Fruit fly (Drosophila melanogaster) whole organism, prepupa: Measurements from ENCODE around the gene CCKLR-17D1.

Source experiments
- Blimp-1 ChIP-seq: fragments of 200-800 bp; sonication (Bioruptor generic); optimal IDR thresholded peaks from 3 replicates; lab custom pipeline; 2017; ENCODE audit warnings: missing biosample characterization, missing genetic modification characterization, mild to moderate bottlenecking, moderate library complexity, missing genetic modification reagents
- CG10631 ChIP-seq: fragments of 200-800 bp; sonication (Bioruptor generic); optimal IDR thresholded peaks from 2 replicates; lab custom pipeline; 2016; ENCODE audit warnings: missing biosample characterization, missing genetic modification characterization
- CG10669 ChIP-seq: fragments of 200-800 bp; sonication (Bioruptor generic); optimal IDR thresholded peaks from 3 replicates; lab custom pipeline; 2018; ENCODE audit warnings: missing biosample characterization, mild to moderate bottlenecking, missing genetic modification characterization, moderate library complexity
- CG11294 ChIP-seq: fragments of 200-800 bp; sonication (Bioruptor generic); IDR thresholded peaks from 2 replicates; pipeline ENCODE4 v1.3.6; 2022; ENCODE audit warnings: missing biosample characterization, missing genetic modification characterization
- CG11762 ChIP-seq: fragments of 200-800 bp; sonication (Bioruptor generic); optimal IDR thresholded peaks from 3 replicates; lab custom pipeline; 2016; ENCODE audit warnings: missing biosample characterization, missing genetic modification characterization; ENCODE audit not compliant: insufficient read depth
- CG11902 ChIP-seq: fragments of 200-800 bp; sonication (Bioruptor generic); optimal IDR thresholded peaks from 3 replicates; lab custom pipeline; 2016; ENCODE audit warnings: missing biosample characterization, missing genetic modification characterization
- CG15336 ChIP-seq: fragments of 200-800 bp; sonication (Bioruptor generic); IDR thresholded peaks from 2 replicates; pipeline ENCODE4 v1.3.6; 2022; ENCODE audit warnings: missing biosample characterization, missing genetic modification characterization
- CG1621 ChIP-seq: fragments of 200-800 bp; sonication (Bioruptor generic); optimal IDR thresholded peaks from 3 replicates; lab custom pipeline; 2018; ENCODE audit warnings: missing biosample characterization, mild to moderate bottlenecking, missing genetic modification characterization
- CG16779 ChIP-seq: fragments of 200-800 bp; sonication (Bioruptor generic); optimal IDR thresholded peaks from 3 replicates; lab custom pipeline; 2017; ENCODE audit warnings: missing biosample characterization, mild to moderate bottlenecking, missing genetic modification characterization
- CG3032 ChIP-seq: fragments of 200-800 bp; optimal IDR thresholded peaks from 2 replicates; lab custom pipeline; 2019; ENCODE audit warnings: missing biosample characterization, mild to moderate bottlenecking, missing genetic modification characterization, moderate library complexity
- CG31627 ChIP-seq: fragments of 200-800 bp; sonication (Bioruptor generic); optimal IDR thresholded peaks from 3 replicates; lab custom pipeline; 2016; ENCODE audit warnings: missing biosample characterization, missing genetic modification characterization
- CG32006 ChIP-seq: fragments of 200-800 bp; sonication (Bioruptor generic); optimal IDR thresholded peaks from 3 replicates; lab custom pipeline; 2017; ENCODE audit warnings: missing biosample characterization, mild to moderate bottlenecking, missing genetic modification characterization
- CG3919 ChIP-seq: fragments of 200-800 bp; sonication (Bioruptor generic); optimal IDR thresholded peaks from 3 replicates; lab custom pipeline; 2016; ENCODE audit warnings: missing biosample characterization, missing genetic modification characterization
- CG6163 ChIP-seq: fragments of 200-800 bp; sonication (Bioruptor generic); IDR thresholded peaks from 3 replicates; pipeline ENCODE4 v1.3.6; 2022; ENCODE audit warnings: missing biosample characterization, missing genetic modification characterization
- CG6792 ChIP-seq: fragments of 200-800 bp; sonication (Bioruptor generic); optimal IDR thresholded peaks from 3 replicates; lab custom pipeline; 2016; ENCODE audit warnings: missing biosample characterization, missing genetic modification characterization
- CG6854 ChIP-seq: fragments of 200-800 bp; sonication (Bioruptor generic); optimal IDR thresholded peaks from 2 replicates; lab custom pipeline; 2017; ENCODE audit warnings: missing biosample characterization, mild to moderate bottlenecking, missing genetic modification characterization
- CG8119 ChIP-seq: fragments of 200-800 bp; sonication (Bioruptor generic); IDR thresholded peaks from 3 replicates; pipeline ENCODE4 v1.3.6; 2022; ENCODE audit warnings: missing biosample characterization, missing genetic modification characterization
- CG8319 ChIP-seq: fragments of 200-800 bp; sonication (Bioruptor generic); optimal IDR thresholded peaks from 3 replicates; lab custom pipeline; 2016; ENCODE audit warnings: missing biosample characterization, missing genetic modification characterization
- CG8632 ChIP-seq: fragments of 200-800 bp; sonication (Bioruptor generic); optimal IDR thresholded peaks from 3 replicates; lab custom pipeline; 2016; ENCODE audit warnings: missing biosample characterization, missing genetic modification characterization
- CG9139 ChIP-seq: fragments of 200-800 bp; sonication (Bioruptor generic); optimal IDR thresholded peaks from 3 replicates; lab custom pipeline; 2017; ENCODE audit warnings: missing biosample characterization, mild to moderate bottlenecking, missing genetic modification characterization
- Eip75B ChIP-seq: fragments of 200-800 bp; sonication (Bioruptor generic); optimal IDR thresholded peaks from 3 replicates; lab custom pipeline; 2016; ENCODE audit warnings: missing biosample characterization, missing genetic modification characterization
- Eip78C ChIP-seq: fragments of 200-800 bp; sonication (Bioruptor generic); peaks from one replicate; lab custom pipeline; 2016; ENCODE audit warnings: missing biosample characterization, missing genetic modification characterization
- Ets96B ChIP-seq: fragments of 200-800 bp; optimal IDR thresholded peaks from 2 replicates; lab custom pipeline; 2019; ENCODE audit warnings: missing biosample characterization, mild to moderate bottlenecking, missing genetic modification characterization, moderate library complexity
- Hr38 ChIP-seq: sonication (Bioruptor generic); optimal IDR thresholded peaks from 2 replicates; lab custom pipeline; 2016; ENCODE audit warnings: missing biosample characterization, missing genetic modification characterization
- Hr39 ChIP-seq: fragments of 200-800 bp; sonication (Bioruptor generic); optimal IDR thresholded peaks from 2 replicates; lab custom pipeline; 2016; ENCODE audit warnings: missing biosample characterization, missing genetic modification characterization
- Met ChIP-seq: fragments of 200-800 bp; sonication (Bioruptor generic); optimal IDR thresholded peaks from 3 replicates; lab custom pipeline; 2016; ENCODE audit warnings: missing biosample characterization, missing genetic modification characterization
- Smox ChIP-seq: fragments of 200-800 bp; sonication (Bioruptor generic); optimal IDR thresholded peaks from 3 replicates; lab custom pipeline; 2016; ENCODE audit warnings: missing biosample characterization, missing genetic modification characterization
- Sox102F ChIP-seq: fragments of 200-800 bp; sonication (Bioruptor generic); optimal IDR thresholded peaks from 2 replicates; lab custom pipeline; 2016; ENCODE audit warnings: missing biosample characterization, mild to moderate bottlenecking, missing genetic modification characterization
- Sox14 ChIP-seq: fragments of 200-800 bp; sonication (Bioruptor generic); optimal IDR thresholded peaks from 3 replicates; lab custom pipeline; 2016; ENCODE audit warnings: missing biosample characterization, missing genetic modification characterization
- Sox15 ChIP-seq: fragments of 200-800 bp; sonication (Bioruptor generic); optimal IDR thresholded peaks from 3 replicates; lab custom pipeline; 2016; ENCODE audit warnings: missing biosample characterization, missing genetic modification characterization
- cyc ChIP-seq: fragments of 200-800 bp; sonication (Bioruptor generic); optimal IDR thresholded peaks from 3 replicates; lab custom pipeline; 2016; ENCODE audit warnings: missing biosample characterization, missing genetic modification characterization
- dac ChIP-seq: fragments of 200-800 bp; sonication (Bioruptor generic); optimal IDR thresholded peaks from 2 replicates; lab custom pipeline; 2017; ENCODE audit warnings: missing biosample characterization, mild to moderate bottlenecking, missing genetic modification characterization
- dsx ChIP-seq: fragments of 200-800 bp; optimal IDR thresholded peaks from 3 replicates; lab custom pipeline; 2019; ENCODE audit warnings: missing biosample characterization, mild to moderate bottlenecking, missing genetic modification characterization, moderate library complexity; ENCODE audit not compliant: poor library complexity, severe bottlenecking
- esn ChIP-seq: fragments of 200-800 bp; sonication (Bioruptor generic); optimal IDR thresholded peaks from 2 replicates; lab custom pipeline; 2016; ENCODE audit warnings: missing biosample characterization, mild to moderate bottlenecking, missing genetic modification characterization, moderate library complexity
- fd59A ChIP-seq: fragments of 200-800 bp; sonication (Bioruptor generic); optimal IDR thresholded peaks from 2 replicates; lab custom pipeline; 2017; ENCODE audit warnings: missing biosample characterization, mild to moderate bottlenecking, missing genetic modification characterization, missing genetic modification reagents
- fd85E ChIP-seq: fragments of 200-800 bp; sonication (Bioruptor generic); optimal IDR thresholded peaks from 3 replicates; lab custom pipeline; 2016; ENCODE audit warnings: missing biosample characterization, missing genetic modification characterization
- net ChIP-seq: fragments of 200-800 bp; sonication (Bioruptor generic); optimal IDR thresholded peaks from 3 replicates; lab custom pipeline; 2016; ENCODE audit warnings: missing biosample characterization, missing genetic modification characterization
- pdm3 ChIP-seq: fragments of 200-800 bp; sonication (Bioruptor generic); optimal IDR thresholded peaks from 3 replicates; lab custom pipeline; 2016; ENCODE audit warnings: missing biosample characterization, missing genetic modification characterization
- spab ChIP-seq: fragments of 200-800 bp; sonication (Bioruptor generic); optimal IDR thresholded peaks from 2 replicates; lab custom pipeline; 2017; ENCODE audit warnings: missing biosample characterization, mild to moderate bottlenecking, missing genetic modification characterization, missing genetic modification reagents
- ss ChIP-seq, 2 experiments: fragments of 200-800 bp; sonication (Bioruptor generic); optimal IDR thresholded peaks; 2 replicates in 1 of 2; 3 replicates in 1 of 2; lab custom pipeline; 2017 to 2018; ENCODE audit warnings: mild to moderate bottlenecking in 2 of 2, missing biosample characterization in 2 of 2, missing genetic modification characterization in 2 of 2, moderate library complexity in 1 of 2
- svp ChIP-seq: fragments of 200-800 bp; sonication (Bioruptor generic); peaks from one replicate; lab custom pipeline; 2016; ENCODE audit warnings: missing biosample characterization, missing genetic modification characterization
- topi ChIP-seq: fragments of 200-800 bp; sonication (Bioruptor generic); optimal IDR thresholded peaks from 3 replicates; lab custom pipeline; 2016; ENCODE audit warnings: missing biosample characterization, missing genetic modification characterization
- vri ChIP-seq: fragments of 200-800 bp; sonication (Bioruptor generic); optimal IDR thresholded peaks from 3 replicates; lab custom pipeline; 2016; ENCODE audit warnings: missing biosample characterization, mild to moderate bottlenecking, missing genetic modification characterization

The CCKLR-17D1 gene

dm6 chrX:18684504-18684903, 41.9 kb downstream of the CCKLR-17D1 start:
- TF ChIP-seq Blimp-1 (GFP tag; lab: Kevin White, UChicago) = no peak
- no peak for TF ChIP-seq svp (GFP tag; lab: Kevin White, UChicago)
- TF ChIP-seq CG1621 (tag; lab: Kevin White, UChicago) = peak; percentile 17
- TF ChIP-seq dsx (GFP tag; lab: Kevin White, UChicago) = peak; percentile 78
- TF ChIP-seq CG8119 (GFP tag; lab: Robert Waterston, UW) = no peak
- no peak for TF ChIP-seq CG3032 (tag; lab: Kevin White, UChicago)
- peak; percentile 35 for TF ChIP-seq Eip78C
- TF ChIP-seq ss (GFP tag; optimal IDR thresholded peaks at IDR 0.05; lab: Kevin White, UChicago) = peak in 1 of 2 experiments; percentile 81

dm6 chrX:18682815-18683214, 43.6 kb downstream of the CCKLR-17D1 start:
- TF ChIP-seq CG3919 (GFP tag; lab: Kevin White, UChicago) = no peak
- no peak for TF ChIP-seq CG10631
- no peak for TF ChIP-seq CG6854 (GFP tag; lab: Kevin White, UChicago)
- no peak for TF ChIP-seq CG16779 (tag; lab: Kevin White, UChicago)
- TF ChIP-seq Smox (GFP tag; lab: Kevin White, UChicago) = no peak
- no peak for TF ChIP-seq CG6792
- no peak for TF ChIP-seq vri (GFP tag; lab: Kevin White, UChicago)
- no peak for TF ChIP-seq CG15336
- no peak for TF ChIP-seq spab (GFP tag; lab: Kevin White, UChicago)
- no peak for TF ChIP-seq Sox15 (GFP tag; lab: Kevin White, UChicago)
- TF ChIP-seq Met (GFP tag; lab: Kevin White, UChicago) = no peak
- TF ChIP-seq CG11762 (GFP tag; lab: Kevin White, UChicago) = no peak

dm6 chrX:18681410-18681809, 45.0 kb downstream of the CCKLR-17D1 start:
- peak; percentile 5 for TF ChIP-seq Eip78C
- TF ChIP-seq CG32006 (GFP tag; lab: Kevin White, UChicago) = no peak

dm6 chrX:18678876-18679275, 47.5 kb downstream of the CCKLR-17D1 start:
- TF ChIP-seq CG6163 (GFP tag; lab: Robert Waterston, UW) (peak; percentile 71), vri (GFP tag; lab: Kevin White, UChicago) (no peak), pdm3 (peak; percentile 55), Eip75B (GFP tag; lab: Kevin White, UChicago) (peak; percentile 19), CG6854 (GFP tag; lab: Kevin White, UChicago) (no peak), ss (GFP tag; optimal IDR thresholded peaks at IDR 0.05; lab: Kevin White, UChicago) (peak in 1 of 2 experiments; percentile 15), svp (GFP tag; lab: Kevin White, UChicago) (peak; percentile 48), esn (GFP tag; lab: Kevin White, UChicago) (peak; percentile 27), Hr39 (GFP tag; lab: Kevin White, UChicago) (no peak), CG10631 (peak; percentile 29), CG32006 (GFP tag; lab: Kevin White, UChicago) (peak; percentile 55), Hr38 (GFP tag; lab: Kevin White, UChicago) (no peak), fd59A (GFP tag; lab: Kevin White, UChicago) (no peak), Sox15 (GFP tag; lab: Kevin White, UChicago) (no peak), CG8319 (GFP tag; lab: Kevin White, UChicago) (peak; percentile 2), CG8632 (GFP tag; lab: Kevin White, UChicago) (no peak), fd85E (GFP tag; lab: Kevin White, UChicago) (no peak), topi (GFP tag; lab: Kevin White, UChicago) (no peak), CG3032 (tag; lab: Kevin White, UChicago) (no peak), dsx (GFP tag; lab: Kevin White, UChicago) (no peak), Ets96B (tag; lab: Kevin White, UChicago) (no peak), Eip78C (peak; percentile 73), dac (peak; percentile 4), CG9139 (GFP tag; lab: Kevin White, UChicago) (no peak), net (GFP tag; lab: Kevin White, UChicago) (peak; percentile 31), CG11762 (GFP tag; lab: Kevin White, UChicago) (no peak), Sox102F (peak; percentile 7), CG15336 (peak; percentile 69), cyc (peak; percentile 21), CG10669 (GFP tag; lab: Kevin White, UChicago) (no peak), CG11902 (GFP tag; lab: Kevin White, UChicago) (peak; percentile 5), CG31627 (peak; percentile 9), CG11294 (GFP tag; lab: Robert Waterston, UW) (no peak), Smox (GFP tag; lab: Kevin White, UChicago) (peak; percentile 10), CG1621 (tag; lab: Kevin White, UChicago) (no peak), Sox14 (GFP tag; lab: Kevin White, UChicago) (peak; percentile 25), Met (GFP tag; lab: Kevin White, UChicago) (peak; percentile 18)
